Worm (Caenorhabditis elegans): Measurements from ENCODE around the gene F26G1.3.
A peak's percentile ranks its signal among the peaks of the same experiment; 100 is the strongest.

Gene F26G1.3

DNA sequence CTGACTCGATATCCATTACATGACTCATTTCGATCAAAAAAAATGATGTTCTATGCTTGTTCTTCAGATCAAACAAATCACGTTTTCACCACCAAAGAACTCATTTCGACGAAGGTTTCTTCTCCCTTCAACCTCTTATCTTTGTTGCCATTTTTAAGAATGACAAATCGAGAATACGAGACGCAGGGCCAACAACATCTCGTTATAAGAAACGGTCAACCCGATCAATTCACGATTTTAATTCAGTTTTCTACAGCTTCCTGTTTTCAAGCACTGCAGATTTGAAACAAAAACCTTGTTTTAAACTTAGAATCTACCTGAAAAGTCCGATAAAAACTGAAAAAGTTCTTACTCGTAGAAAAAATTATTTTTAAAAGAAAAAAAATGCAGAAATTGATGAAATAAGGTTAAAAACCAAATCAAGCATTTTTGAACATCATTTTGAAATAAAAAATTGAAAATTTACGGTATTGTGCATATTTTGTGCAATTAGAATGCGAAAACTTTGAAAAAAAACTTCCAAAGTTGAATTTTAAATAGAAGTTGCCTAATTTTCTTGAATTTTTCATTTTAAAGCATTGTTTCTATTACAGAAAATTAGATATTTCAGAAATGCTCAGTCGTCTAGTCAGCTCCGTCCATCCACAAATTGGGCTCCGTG, 16.9 kb upstream of the F26G1.3 start, which contains the start of gene acs-11 (continued):
- no peak for TF ChIP-seq F44E2.7 (GFP tag; IDR thresholded peaks at IDR 0.05)
- TF ChIP-seq ceh-44 (GFP tag; IDR thresholded peaks at IDR 0.05) = no peak
- no peak for TF ChIP-seq lin-38 (GFP tag; IDR thresholded peaks at IDR 0.05)
- peak; percentile 48 for TF ChIP-seq dve-1 (tag; optimal IDR thresholded peaks at IDR 0.05; ENCODE audit: insufficient read depth)
- no peak for TF ChIP-seq saeg-2 (GFP tag; IDR thresholded peaks at IDR 0.05)
- TF ChIP-seq mes-2 (tag; optimal IDR thresholded peaks at IDR 0.05; ENCODE audit: poor library complexity, severe bottlenecking) = peak; percentile 21
- TF ChIP-seq set-16 (GFP tag; IDR thresholded peaks at IDR 0.05) = no peak

DNA sequence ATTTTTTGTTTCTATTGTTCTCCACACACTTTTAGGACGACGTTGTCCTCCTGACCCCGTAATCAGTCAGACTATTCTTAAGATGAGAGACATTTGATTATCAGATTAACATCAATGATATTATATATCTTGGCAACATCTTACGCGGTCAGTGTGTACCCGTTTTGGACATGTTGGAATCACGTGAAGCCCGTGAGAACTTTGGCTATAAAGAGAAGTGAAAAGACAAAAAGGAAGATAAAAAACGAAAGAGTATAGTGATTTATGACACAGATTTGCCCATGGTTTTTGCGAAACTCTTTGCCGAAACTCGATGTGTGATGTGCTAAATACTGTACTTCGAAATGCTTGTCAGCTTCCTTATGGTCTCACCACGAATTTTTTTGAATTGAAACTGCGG, 13.3 kb upstream of the F26G1.3 start:
- TF ChIP-seq nhr-102 (tag; optimal IDR thresholded peaks at IDR 0.05) (peak; percentile 10), mes-2 (tag; optimal IDR thresholded peaks at IDR 0.05; ENCODE audit: poor library complexity, severe bottlenecking) (peak; percentile 32), tra-1 (GFP tag; IDR thresholded peaks at IDR 0.05) (peak; percentile 39; the same call in 1 of the 2 replicates), dmd-6 (GFP tag; IDR thresholded peaks at IDR 0.05) (peak; percentile 30; the same call in 1 of the 2 replicates), mdt-29 (GFP tag; IDR thresholded peaks at IDR 0.05) (no peak), D1046.2 (GFP tag; IDR thresholded peaks at IDR 0.05) (no peak), ZK337.2 (GFP tag; IDR thresholded peaks at IDR 0.05) (no peak), dpl-1 (GFP tag; optimal IDR thresholded peaks at IDR 0.05) (peak; percentile 33), mep-1 (tag; optimal IDR thresholded peaks at IDR 0.05) (peak; percentile 50), aha-1 (tag) (peak; percentile 84), hlh-11 (tag; optimal IDR thresholded peaks at IDR 0.05) (peak; percentile 55), nhr-10 (tag; optimal IDR thresholded peaks at IDR 0.05) (peak; percentile 59), spr-3 (GFP tag; optimal IDR thresholded peaks at IDR 0.05) (no peak), ceh-20 (GFP tag; IDR thresholded peaks at IDR 0.05) (peak; percentile 59; the same call in 1 of the 2 replicates), lsy-2 (tag; optimal IDR thresholded peaks at IDR 0.05) (peak in 1 of 2 experiments; percentile 31), nhr-48 (tag; optimal IDR thresholded peaks at IDR 0.05) (peak; percentile 95), nhr-11 (tag; optimal IDR thresholded peaks at IDR 0.05) (peak; percentile 98), mxl-3 (GFP tag; optimal IDR thresholded peaks at IDR 0.05) (peak; percentile 72), dve-1 (tag; optimal IDR thresholded peaks at IDR 0.05; ENCODE audit: insufficient read depth) (peak; percentile 34), hmg-1.1 (GFP tag; IDR thresholded peaks at IDR 0.05) (no peak), mxl-2 (GFP tag; conservative IDR thresholded peaks at IDR 0.05) (peak; percentile 78), nhr-77 (tag; optimal IDR thresholded peaks at IDR 0.05) (peak; percentile 8), nhr-28 (tag; optimal IDR thresholded peaks at IDR 0.05) (peak; percentile 77), hlh-30 (tag; optimal IDR thresholded peaks at IDR 0.05; ENCODE audit: insufficient read depth) (peak; percentile 63), lin-29 (GFP tag; IDR thresholded peaks at IDR 0.05) (no peak), mdl-1 (tag; optimal IDR thresholded peaks at IDR 0.05) (peak in 1 of 2 experiments; percentile 71), zfp-3 (GFP tag; conservative IDR thresholded peaks at IDR 0.05) (no peak)

DNA sequence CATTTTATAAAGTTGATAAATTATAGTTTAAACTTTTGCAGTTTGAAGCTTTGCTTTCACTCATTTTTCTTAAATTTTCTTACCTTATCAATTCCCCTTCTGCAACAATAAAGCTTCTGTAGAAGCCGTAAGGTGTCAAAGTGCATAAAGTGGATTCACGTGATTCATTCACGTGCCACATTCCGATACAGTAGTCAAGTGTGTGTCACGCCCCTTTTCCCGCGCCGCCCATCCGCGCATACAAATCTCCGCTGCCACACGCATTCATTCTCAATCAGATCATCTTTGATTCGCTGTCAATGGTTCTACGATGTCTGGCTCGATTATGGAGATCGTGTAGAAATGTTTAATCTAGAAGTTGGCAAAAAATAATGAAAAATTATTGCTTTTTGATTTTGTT, 11.5 kb upstream of the F26G1.3 start:
- TF ChIP-seq set-16 (GFP tag; IDR thresholded peaks at IDR 0.05) = no peak
- TF ChIP-seq ceh-44 (GFP tag; IDR thresholded peaks at IDR 0.05) = no peak
- no peak for TF ChIP-seq duxl-1 (tag; optimal IDR thresholded peaks at IDR 0.05; ENCODE audit: poor library complexity)
- no peak for TF ChIP-seq lin-1 (GFP tag; IDR thresholded peaks at IDR 0.05)
- TF ChIP-seq spr-1 (tag; optimal IDR thresholded peaks at IDR 0.05) = no peak
- no peak for TF ChIP-seq aha-1 (tag)
- no peak for TF ChIP-seq daf-8 (GFP tag; IDR thresholded peaks at IDR 0.05)
- no peak for TF ChIP-seq tag-97 (GFP tag; IDR thresholded peaks at IDR 0.05)
- TF ChIP-seq fos-1 (tag; optimal IDR thresholded peaks at IDR 0.05) = no peak
- no peak for TF ChIP-seq lin-38 (GFP tag; IDR thresholded peaks at IDR 0.05)
- TF ChIP-seq pha-4 (GFP tag; IDR thresholded peaks at IDR 0.05) = no peak
- no peak for TF ChIP-seq pha-4 (tag; optimal IDR thresholded peaks at IDR 0.05)
- no peak for TF ChIP-seq F26F4.8 (GFP tag; conservative IDR thresholded peaks at IDR 0.05)
- peak; percentile 16; the same call in 1 of the 2 replicates for TF ChIP-seq mdt-29 (GFP tag; IDR thresholded peaks at IDR 0.05)
- TF ChIP-seq ceh-82 (tag; optimal IDR thresholded peaks at IDR 0.05) = no peak
- no peak for TF ChIP-seq zfp-2 (tag; optimal IDR thresholded peaks at IDR 0.05)
- TF ChIP-seq jun-1 (tag; optimal IDR thresholded peaks at IDR 0.05) = no peak
- TF ChIP-seq hlh-11 (tag; optimal IDR thresholded peaks at IDR 0.05) = peak; percentile 5
- no peak for TF ChIP-seq ces-1 (GFP tag; optimal IDR thresholded peaks at IDR 0.05)
- TF ChIP-seq T26A8.4 (GFP tag; IDR thresholded peaks at IDR 0.05) = no peak
- TF ChIP-seq daf-12 (tag; optimal IDR thresholded peaks at IDR 0.05) = no peak
- TF ChIP-seq D1046.2 (GFP tag; IDR thresholded peaks at IDR 0.05) = no peak

All from whole organism, L4 larva.